Worm (Caenorhabditis elegans) whole organism, L4 larva: Measurements from ENCODE around the gene best-18.

Source experiments
- T20F7.1 ChIP-seq: fragments of 200-800 bp; sonication (Bioruptor generic); optimal IDR thresholded peaks from 2 replicates; lab custom pipeline; 2018; ENCODE audit warnings: mild to moderate bottlenecking, missing genetic modification characterization, missing compliant biosample characterization
- T26A8.4 ChIP-seq: fragments of 200-800 bp; sonication (Bioruptor generic); IDR thresholded peaks from 2 replicates; pipeline ENCODE4 v1.3.6; 2022; ENCODE audit warnings: missing genetic modification characterization, missing compliant biosample characterization
- Y48G9A.11 ChIP-seq: fragments of 200-800 bp; sonication (Bioruptor generic); IDR thresholded peaks from 2 replicates; pipeline ENCODE4 v1.3.6; 2022; ENCODE audit warnings: missing genetic modification reagents, missing genetic modification characterization, missing compliant biosample characterization
- Y5F2A.4 ChIP-seq: fragments of 200-800 bp; sonication (Bioruptor generic); optimal IDR thresholded peaks from 2 replicates; lab custom pipeline; 2018; ENCODE audit warnings: mild to moderate bottlenecking, missing genetic modification characterization, missing compliant biosample characterization
- Y75B8A.6 ChIP-seq: fragments of 200-800 bp; sonication (Bioruptor generic); IDR thresholded peaks from 2 replicates; pipeline ENCODE4 v1.3.6; 2022; ENCODE audit warnings: missing genetic modification reagents, missing genetic modification characterization, missing compliant biosample characterization
- ZK337.2 ChIP-seq: fragments of 200-800 bp; sonication (Bioruptor generic); IDR thresholded peaks from 2 replicates; pipeline ENCODE4 v1.3.6; 2022; ENCODE audit warnings: missing genetic modification reagents, missing genetic modification characterization, missing compliant biosample characterization
- ZK546.5 ChIP-seq, 2 experiments: sonication (generic microtip); optimal IDR thresholded peaks; 2 replicates each; lab custom pipeline; 2017; ENCODE audit warnings: missing biosample characterization in 2 of 2, missing genetic modification characterization in 2 of 2
- ama-1 ChIP-seq: fragments of 150-350 bp; optimal IDR thresholded peaks from 2 replicates; lab custom pipeline; 2014; ENCODE audit warnings: inconsistent platforms, mixed read lengths
- arid-1 ChIP-seq: fragments of 200-800 bp; sonication (Bioruptor generic); conservative IDR thresholded peaks from 2 replicates; pipeline ENCODE4 v1.3.6; 2022; ENCODE audit warnings: missing genetic modification reagents, missing genetic modification characterization, missing compliant biosample characterization
- attf-4 ChIP-seq: sonication (generic microtip); optimal IDR thresholded peaks from 3 replicates; lab custom pipeline; 2017; ENCODE audit warnings: missing biosample characterization, missing genetic modification characterization
- ceh-32 ChIP-seq: sonication (generic microtip); optimal IDR thresholded peaks from 2 replicates; lab custom pipeline; 2016; ENCODE audit warnings: mild to moderate bottlenecking, missing genetic modification characterization, missing compliant biosample characterization; ENCODE audit not compliant: poor library complexity
- ceh-62 ChIP-seq: sonication (generic microtip); optimal IDR thresholded peaks from 2 replicates; lab custom pipeline; 2017; ENCODE audit warnings: missing biosample characterization, missing genetic modification characterization
- cey-2 ChIP-seq: sonication (generic microtip); optimal IDR thresholded peaks from 3 replicates; lab custom pipeline; 2017; ENCODE audit warnings: missing genetic modification characterization, mild to moderate bottlenecking, missing compliant biosample characterization, antibody characterized with exemption, borderline replicate concordance; ENCODE audit not compliant: insufficient read depth
- ctbp-1 ChIP-seq: fragments of 200-800 bp; sonication (Bioruptor generic); IDR thresholded peaks from 2 replicates; pipeline ENCODE4 v1.3.6; 2022; ENCODE audit warnings: missing genetic modification reagents, missing genetic modification characterization, missing compliant biosample characterization
- daf-12 ChIP-seq: fragments of 150-350 bp; optimal IDR thresholded peaks from 2 replicates; lab custom pipeline; 2014; ENCODE audit warnings: missing biosample characterization, missing genetic modification reagents, missing genetic modification characterization
- daf-16 ChIP-seq, 3 experiments: sonication (generic microtip); optimal IDR thresholded peaks; 2 replicates each; lab custom pipeline; 2016 to 2017; ENCODE audit warnings: missing genetic modification characterization in 3 of 3, missing genetic modification reagents in 3 of 3, mild to moderate bottlenecking in 2 of 3, missing compliant biosample characterization in 2 of 3, missing biosample characterization in 1 of 3, moderate library complexity in 1 of 3
- daf-19 ChIP-seq: fragments of 200-800 bp; sonication (Bioruptor generic); conservative IDR thresholded peaks from 2 replicates; pipeline ENCODE4 v1.3.6; 2022; ENCODE audit warnings: missing genetic modification characterization, missing compliant biosample characterization
- daf-8 ChIP-seq: fragments of 200-800 bp; sonication (Bioruptor generic); IDR thresholded peaks from 2 replicates; pipeline ENCODE4 v1.3.6; 2022; ENCODE audit warnings: missing genetic modification characterization, missing compliant biosample characterization
- dmd-6 ChIP-seq: fragments of 200-800 bp; sonication (Bioruptor generic); IDR thresholded peaks from 2 replicates; pipeline ENCODE4 v1.3.6; 2022; ENCODE audit warnings: missing genetic modification reagents, missing genetic modification characterization, missing compliant biosample characterization
- duxl-1 ChIP-seq: sonication (generic microtip); optimal IDR thresholded peaks from 2 replicates; lab custom pipeline; 2016; ENCODE audit warnings: mild to moderate bottlenecking, missing genetic modification characterization, moderate library complexity, missing compliant biosample characterization; ENCODE audit not compliant: poor library complexity
- egl-43 ChIP-seq: fragments of 200-800 bp; sonication (Bioruptor generic); IDR thresholded peaks from 2 replicates; pipeline ENCODE4 v1.3.6; 2022; ENCODE audit warnings: missing genetic modification reagents, missing genetic modification characterization, missing compliant biosample characterization
- fkh-10 ChIP-seq: fragments of 150-350 bp; optimal IDR thresholded peaks from 2 replicates; lab custom pipeline; 2014; ENCODE audit warnings: missing biosample characterization, missing genetic modification reagents, missing genetic modification characterization
- hlh-11 ChIP-seq: fragments of 200-800 bp; sonication (Bioruptor generic); optimal IDR thresholded peaks from 2 replicates; lab custom pipeline; 2018; ENCODE audit warnings: mild to moderate bottlenecking, missing genetic modification characterization, missing compliant biosample characterization
- jun-1 ChIP-seq: fragments of 150-350 bp; optimal IDR thresholded peaks from 2 replicates; lab custom pipeline; 2014; ENCODE audit warnings: missing biosample characterization, missing genetic modification reagents, missing genetic modification characterization
- lim-7 ChIP-seq: fragments of 200-800 bp; sonication (Bioruptor generic); IDR thresholded peaks from 2 replicates; pipeline ENCODE4 v1.3.6; 2022; ENCODE audit warnings: missing genetic modification characterization, missing compliant biosample characterization
- lin-38 ChIP-seq: fragments of 200-800 bp; sonication (Bioruptor generic); IDR thresholded peaks from 2 replicates; pipeline ENCODE4 v1.3.6; 2022; ENCODE audit warnings: missing genetic modification reagents, missing genetic modification characterization, missing compliant biosample characterization
- lir-3 ChIP-seq: sonication (generic microtip); optimal IDR thresholded peaks from 2 replicates; lab custom pipeline; 2016; ENCODE audit warnings: mild to moderate bottlenecking, missing genetic modification characterization, missing compliant biosample characterization
- lsy-2 ChIP-seq, 2 experiments: fragments of 150-350 bp in 1 of 2; sonication (generic microtip) in 1 of 2; optimal IDR thresholded peaks; 2 replicates each; lab custom pipeline; 2014 to 2017; ENCODE audit warnings: missing biosample characterization in 2 of 2, missing genetic modification characterization in 2 of 2
- madf-5 ChIP-seq, 2 experiments: fragments of 200-800 bp; sonication (Bioruptor generic); IDR thresholded peaks; 2 replicates each; pipeline ENCODE4 v1.3.6; 2022; ENCODE audit warnings: missing compliant biosample characterization in 2 of 2, missing genetic modification characterization in 2 of 2
- mdl-1 ChIP-seq, 2 experiments: fragments of 150-350 bp in 1 of 2; sonication (generic microtip) in 1 of 2; optimal IDR thresholded peaks; 2 replicates each; lab custom pipeline; 2014 to 2017; ENCODE audit warnings: missing biosample characterization in 2 of 2, missing genetic modification characterization in 2 of 2
- mdt-29 ChIP-seq: fragments of 200-800 bp; sonication (Bioruptor generic); IDR thresholded peaks from 2 replicates; pipeline ENCODE4 v1.3.6; 2022; ENCODE audit warnings: missing genetic modification reagents, missing genetic modification characterization, missing compliant biosample characterization
- mes-2 ChIP-seq: sonication (generic microtip); optimal IDR thresholded peaks from 2 replicates; lab custom pipeline; 2016; ENCODE audit warnings: missing genotype, mild to moderate bottlenecking, missing genetic modification characterization, missing compliant biosample characterization; ENCODE audit not compliant: poor library complexity, severe bottlenecking
- nhr-10 ChIP-seq: fragments of 150-350 bp; optimal IDR thresholded peaks from 2 replicates; lab custom pipeline; 2014; ENCODE audit warnings: missing biosample characterization, missing genetic modification characterization
- nhr-237 ChIP-seq: sonication (generic microtip); optimal IDR thresholded peaks from 2 replicates; lab custom pipeline; 2017; ENCODE audit warnings: missing biosample characterization, missing genetic modification characterization
- nhr-28 ChIP-seq: fragments of 150-350 bp; optimal IDR thresholded peaks from 2 replicates; lab custom pipeline; 2014; ENCODE audit warnings: missing biosample characterization, missing genetic modification characterization
- nhr-41 ChIP-seq: fragments of 200-800 bp; sonication (Bioruptor generic); IDR thresholded peaks from 2 replicates; pipeline ENCODE4 v1.3.6; 2022; ENCODE audit warnings: missing genetic modification reagents, missing genetic modification characterization, missing compliant biosample characterization
- nhr-42 ChIP-seq: fragments of 200-800 bp; sonication (Bioruptor generic); IDR thresholded peaks from 2 replicates; pipeline ENCODE4 v1.3.6; 2022; ENCODE audit warnings: missing genetic modification characterization, missing compliant biosample characterization
- nhr-48 ChIP-seq: sonication (generic microtip); optimal IDR thresholded peaks from 2 replicates; lab custom pipeline; 2016; ENCODE audit warnings: mild to moderate bottlenecking, missing genetic modification characterization, missing compliant biosample characterization
- nhr-76 ChIP-seq: fragments of 150-350 bp; optimal IDR thresholded peaks from 2 replicates; lab custom pipeline; 2014; ENCODE audit warnings: missing biosample characterization, missing genetic modification characterization
- pha-4 ChIP-seq, 2 experiments: fragments of 150-350 bp in 1 of 2; fragments of 200-800 bp in 1 of 2; sonication (Bioruptor generic) in 1 of 2; IDR thresholded peaks in 1 of 2; optimal IDR thresholded peaks in 1 of 2; 2 replicates each; pipeline versions ENCODE4 v1.3.6 to Lab custom; 2014 to 2022; ENCODE audit warnings: missing genetic modification characterization in 2 of 2, missing genetic modification reagents in 2 of 2, missing biosample characterization in 1 of 2, missing compliant biosample characterization in 1 of 2
- saeg-2 ChIP-seq: fragments of 200-800 bp; sonication (Bioruptor generic); IDR thresholded peaks from 2 replicates; pipeline ENCODE4 v1.3.6; 2022; ENCODE audit warnings: missing genetic modification reagents, missing genetic modification characterization, missing compliant biosample characterization
- set-16 ChIP-seq: fragments of 200-800 bp; sonication (Bioruptor generic); IDR thresholded peaks from 2 replicates; pipeline ENCODE4 v1.3.6; 2022; ENCODE audit warnings: missing genetic modification reagents, missing genetic modification characterization, missing compliant biosample characterization
- snpc-1.2 ChIP-seq: fragments of 200-800 bp; sonication (Bioruptor generic); IDR thresholded peaks from 2 replicates; pipeline ENCODE4 v1.3.6; 2022; ENCODE audit warnings: missing genetic modification reagents, missing genetic modification characterization, missing compliant biosample characterization
- tag-97 ChIP-seq: fragments of 200-800 bp; sonication (Bioruptor generic); IDR thresholded peaks from 2 replicates; pipeline ENCODE4 v1.3.6; 2022; ENCODE audit warnings: missing genetic modification characterization, missing compliant biosample characterization
- tra-1 ChIP-seq: fragments of 200-800 bp; sonication (Bioruptor generic); IDR thresholded peaks from 2 replicates; pipeline ENCODE4 v1.3.6; 2022; ENCODE audit warnings: missing genetic modification reagents, missing genetic modification characterization, missing compliant biosample characterization
- unc-130 ChIP-seq: sonication (generic microtip); optimal IDR thresholded peaks from 2 replicates; lab custom pipeline; 2016; ENCODE audit warnings: missing genetic modification reagents, missing genetic modification characterization, missing compliant biosample characterization
- vab-7 ChIP-seq: fragments of 200-800 bp; sonication (Bioruptor generic); IDR thresholded peaks from 2 replicates; pipeline ENCODE4 v1.3.6; 2022; ENCODE audit warnings: missing genetic modification reagents, missing genetic modification characterization, missing compliant biosample characterization
- zfp-3 ChIP-seq: fragments of 200-800 bp; sonication (Bioruptor generic); conservative IDR thresholded peaks from 2 replicates; pipeline ENCODE4 v1.3.6; 2022; ENCODE audit warnings: missing genetic modification reagents, missing genetic modification characterization, missing compliant biosample characterization
- ztf-11 ChIP-seq: fragments of 150-350 bp; optimal IDR thresholded peaks from 2 replicates; lab custom pipeline; 2014; ENCODE audit warnings: missing biosample characterization, missing genetic modification characterization

best-18 gene

DNA sequence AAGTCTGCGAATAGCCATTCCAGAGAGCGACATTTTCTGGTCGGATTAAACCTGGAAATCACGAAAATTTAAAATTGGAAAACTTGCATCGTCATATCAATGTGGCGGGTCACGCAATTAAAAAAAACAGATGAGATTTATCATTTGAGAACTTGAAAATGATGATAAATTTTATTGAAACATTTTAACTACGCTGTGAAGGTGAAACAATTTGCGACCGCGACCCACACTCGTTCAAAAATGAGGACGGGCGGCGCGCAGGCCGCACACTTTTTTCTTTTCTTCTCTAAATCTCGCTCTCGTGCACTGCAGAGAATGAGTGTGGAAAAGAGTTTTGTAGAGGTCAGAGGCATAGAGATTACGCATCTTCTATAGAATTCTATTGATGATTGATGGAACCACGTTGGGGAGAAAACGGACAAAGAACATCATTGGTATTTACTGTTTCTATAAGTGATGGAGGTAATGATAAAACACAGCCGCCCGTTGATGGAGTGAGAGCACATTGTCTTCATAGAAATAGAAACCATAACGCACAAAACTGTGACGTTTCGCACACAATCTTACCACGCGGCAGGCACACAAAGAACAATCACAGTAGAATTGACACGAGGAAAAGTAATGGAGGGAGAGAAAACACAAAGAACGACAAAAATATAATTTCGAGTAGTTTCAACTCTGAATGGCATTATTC lies 4.5 kb downstream of the best-18 start, which contains the start of gene cts-1 (continued):
- no peak for TF ChIP-seq saeg-2 (GFP tag; lab: Robert Waterston, UW)
- TF ChIP-seq ztf-11: no peak
- peak; percentile 10 for TF ChIP-seq jun-1
- peak; percentile 81 for TF ChIP-seq nhr-48 (tag; lab: Kevin White, UChicago)
- TF ChIP-seq nhr-28 (tag; lab: Kevin White, UChicago): peak; percentile 97
- TF ChIP-seq ceh-62: no peak
- TF ChIP-seq lir-3 (tag; lab: Kevin White, UChicago): no peak
- TF ChIP-seq tra-1 (GFP tag; lab: Robert Waterston, UW): no peak
- TF ChIP-seq zfp-3 (GFP tag; lab: Robert Waterston, UW): no peak
- no peak for TF ChIP-seq attf-4 (tag; lab: Kevin White, UChicago)
- peak; percentile 72 to 92 for TF ChIP-seq lsy-2 (tag; optimal IDR thresholded peaks at IDR 0.05; lab: Kevin White, UChicago)
- TF ChIP-seq set-16 (GFP tag; lab: Robert Waterston, UW): no peak
- no peak for TF ChIP-seq Y75B8A.6 (GFP tag; lab: Robert Waterston, UW)
- TF ChIP-seq mes-2 (tag; lab: Kevin White, UChicago): no peak
- TF ChIP-seq daf-19 (GFP tag; lab: Robert Waterston, UW): no peak
- no peak for TF ChIP-seq arid-1
- no peak for TF ChIP-seq ZK546.5 (tag; optimal IDR thresholded peaks at IDR 0.05; lab: Kevin White, UChicago)
- no peak for TF ChIP-seq egl-43 (GFP tag; lab: Robert Waterston, UW)
- no peak for TF ChIP-seq mdt-29
- TF ChIP-seq nhr-41 (GFP tag; lab: Robert Waterston, UW): no peak
- peak; percentile 68 for TF ChIP-seq nhr-10 (tag; lab: Kevin White, UChicago)
- TF ChIP-seq lim-7 (GFP tag; lab: Robert Waterston, UW): no peak
- peak; percentile 93 for TF ChIP-seq hlh-11 (tag; lab: Kevin White, UChicago)
- no peak for TF ChIP-seq pha-4 (GFP tag; IDR thresholded peaks at IDR 0.05; lab: Robert Waterston, UW)
- peak; percentile 57 for TF ChIP-seq pha-4 (tag; optimal IDR thresholded peaks at IDR 0.05; lab: Kevin White, UChicago)
- peak; percentile 68 for TF ChIP-seq ama-1 (lab: Kevin White, UChicago)
- no peak for TF ChIP-seq Y48G9A.11 (GFP tag; lab: Robert Waterston, UW)
- TF ChIP-seq nhr-42: no peak
- TF ChIP-seq cey-2 (tag; lab: Kevin White, UChicago): peak; percentile 69
- TF ChIP-seq vab-7 (GFP tag; lab: Robert Waterston, UW): no peak
- no peak for TF ChIP-seq daf-8 (GFP tag; lab: Robert Waterston, UW)
- TF ChIP-seq nhr-237 (tag; lab: Kevin White, UChicago): no peak
- no peak for TF ChIP-seq tag-97 (GFP tag; lab: Robert Waterston, UW)
- no peak for TF ChIP-seq ceh-32 (tag; lab: Kevin White, UChicago)
- TF ChIP-seq unc-130 (GFP tag; lab: Kevin White, UChicago): no peak
- TF ChIP-seq madf-5 (GFP tag; IDR thresholded peaks at IDR 0.05; lab: Robert Waterston, UW): no peak
- TF ChIP-seq nhr-76 (tag; lab: Kevin White, UChicago): no peak
- TF ChIP-seq dmd-6 (GFP tag; lab: Robert Waterston, UW): no peak
- TF ChIP-seq T20F7.1: no peak
- no peak for TF ChIP-seq daf-12 (tag; lab: Kevin White, UChicago)
- TF ChIP-seq daf-16 (GFP tag; optimal IDR thresholded peaks at IDR 0.05; lab: Kevin White, UChicago): peak in 1 of 2 experiments; percentile 46
- peak; percentile 98 for TF ChIP-seq daf-16 (tag; optimal IDR thresholded peaks at IDR 0.05; lab: Kevin White, UChicago)
- TF ChIP-seq Y5F2A.4 (GFP tag; lab: Kevin White, UChicago): no peak
- no peak for TF ChIP-seq snpc-1.2 (GFP tag; lab: Robert Waterston, UW)
- TF ChIP-seq mdl-1 (tag; optimal IDR thresholded peaks at IDR 0.05; lab: Kevin White, UChicago): peak in 1 of 2 experiments; percentile 94
- TF ChIP-seq fkh-10: no peak
- no peak for TF ChIP-seq ctbp-1 (GFP tag; lab: Robert Waterston, UW)
- no peak for TF ChIP-seq T26A8.4 (GFP tag; lab: Robert Waterston, UW)
- TF ChIP-seq ZK337.2 (GFP tag; lab: Robert Waterston, UW): no peak
- TF ChIP-seq duxl-1 (tag; lab: Kevin White, UChicago): peak; percentile 66
- no peak for TF ChIP-seq lin-38 (GFP tag; lab: Robert Waterston, UW)
